Fruit fly (Drosophila melanogaster): Measurements from ENCODE around the gene MED30.

Gene MED30

DNA sequence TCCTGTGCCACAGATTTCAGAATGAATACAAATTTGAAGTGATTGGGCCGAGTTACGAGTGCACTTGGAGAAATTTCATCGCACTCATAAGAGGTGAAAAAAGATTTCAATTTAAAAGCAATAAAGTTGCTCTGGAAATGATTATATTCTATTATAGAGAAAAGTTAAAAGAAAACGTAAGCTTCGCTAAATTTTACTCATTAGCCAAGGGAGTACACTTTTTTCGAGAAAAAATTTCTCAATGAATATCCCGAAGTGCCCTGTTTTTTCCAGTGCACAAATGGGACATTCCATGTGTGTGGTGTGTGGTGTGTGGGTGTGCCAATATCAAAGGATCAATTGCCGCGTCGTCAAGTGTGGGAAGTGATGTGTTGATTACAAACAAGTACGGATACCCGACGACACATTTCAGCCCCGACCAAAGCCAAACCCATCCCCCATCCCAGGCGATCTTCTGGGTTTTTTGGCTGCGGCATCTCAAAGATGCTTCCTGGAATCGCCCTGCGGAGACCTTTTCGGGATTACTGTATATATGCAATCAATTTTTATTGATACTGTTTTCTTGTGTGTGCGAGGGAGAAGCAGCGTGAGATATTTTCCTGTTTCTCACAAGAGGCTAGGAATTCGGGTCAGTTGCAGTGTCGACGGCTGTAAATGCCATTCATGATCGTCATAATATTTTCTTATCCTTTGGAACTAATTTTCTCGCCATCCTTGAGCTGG lies 40.1 kb downstream of the MED30 start (continued):
- TF ChIP-seq CG2116 (GFP tag; optimal IDR thresholded peaks at IDR 0.05) (peak; percentile 44), trem (tag; optimal IDR thresholded peaks at IDR 0.05) (peak; percentile 68), ci (GFP tag; IDR thresholded peaks at IDR 0.05) (peak; percentile 65; the same call in 2 of the 3 replicates), ERR (GFP tag; optimal IDR thresholded peaks at IDR 0.05) (no peak), PHDP (tag; optimal IDR thresholded peaks at IDR 0.05) (peak; percentile 28), abd-A (tag; optimal IDR thresholded peaks at IDR 0.05) (no peak), tup (GFP tag; optimal IDR thresholded peaks at IDR 0.05) (peak; percentile 10), zen (tag; optimal IDR thresholded peaks at IDR 0.05) (peak; percentile 82), CG33213 (GFP tag; optimal IDR thresholded peaks at IDR 0.05) (peak; percentile 8), al (GFP tag; IDR thresholded peaks at IDR 0.05) (no peak), NfI (GFP tag; optimal IDR thresholded peaks at IDR 0.05) (no peak), gsb-n (tag; optimal IDR thresholded peaks at IDR 0.05) (peak; percentile 31), CG1529 (GFP tag; optimal IDR thresholded peaks at IDR 0.05) (no peak), Usf (GFP tag; optimal IDR thresholded peaks at IDR 0.05) (peak; percentile 13), grau (tag; optimal IDR thresholded peaks at IDR 0.05) (peak; percentile 56), Nf-YB (GFP tag; optimal IDR thresholded peaks at IDR 0.05) (peak; percentile 20), CG10209 (GFP tag; optimal IDR thresholded peaks at IDR 0.05) (peak; percentile 50), CG15696 (tag; optimal IDR thresholded peaks at IDR 0.05) (peak; percentile 88)

DNA sequence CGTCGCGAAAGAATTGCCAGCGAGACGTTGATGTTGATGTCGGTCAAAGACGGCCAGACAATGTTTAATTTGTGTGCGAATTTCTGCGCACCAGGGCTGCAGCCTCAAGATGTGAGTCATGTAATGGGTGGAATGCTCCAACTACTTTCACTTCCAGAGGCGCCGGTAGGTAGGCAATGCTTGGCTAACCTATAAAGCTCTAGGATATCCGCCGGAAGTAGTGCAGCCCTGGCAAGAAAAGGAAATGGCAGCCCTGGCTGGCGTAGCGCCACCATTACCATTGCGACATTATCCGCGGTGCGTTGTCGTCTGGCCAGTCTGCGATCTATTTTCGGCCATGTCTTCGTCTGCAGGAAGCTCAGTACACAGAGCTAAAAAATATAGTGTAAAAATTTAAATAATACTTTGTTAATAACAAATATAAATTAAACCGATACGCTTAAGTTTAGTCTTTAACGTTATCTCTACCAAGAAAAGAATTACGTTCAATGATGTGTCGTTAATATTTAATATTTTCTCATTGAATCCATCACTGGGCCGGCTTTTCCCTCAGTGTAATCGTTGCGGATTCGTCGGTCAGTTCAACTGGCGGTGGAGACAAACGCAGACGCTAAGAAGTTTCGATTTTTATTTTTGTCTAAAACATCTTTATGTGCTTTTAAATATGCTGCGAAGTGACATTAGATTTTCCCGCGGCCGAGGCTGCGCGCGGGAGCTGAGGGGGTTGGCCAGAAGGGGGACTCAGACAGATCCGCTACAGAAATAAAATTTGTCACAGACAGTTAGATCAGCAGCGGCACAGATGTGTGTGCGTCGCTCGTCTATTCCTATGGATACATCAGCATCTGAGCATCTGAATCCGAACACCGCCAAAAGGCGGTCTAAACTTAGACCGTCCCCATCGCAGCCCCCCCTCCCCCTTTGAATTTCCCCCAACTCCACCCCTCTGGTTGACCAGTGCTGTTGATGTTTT lies 42.0 kb downstream of the MED30 start:
- TF ChIP-seq CHES-1-like (GFP tag; optimal IDR thresholded peaks at IDR 0.05) (peak; percentile 39), dmrt99B (tag; optimal IDR thresholded peaks at IDR 0.05) (peak; percentile 68), CoRest (tag; optimal IDR thresholded peaks at IDR 0.05) (peak; percentile 74), dm (GFP tag; optimal IDR thresholded peaks at IDR 0.05) (peak; percentile 45), CG14667 (GFP tag; IDR thresholded peaks at IDR 0.05) (peak; percentile 63; the same call in 1 of the 2 replicates), HLH54F (GFP tag; optimal IDR thresholded peaks at IDR 0.05) (peak; percentile 63), NC2α (GFP tag; optimal IDR thresholded peaks at IDR 0.05) (peak; percentile 53), pum (GFP tag; optimal IDR thresholded peaks at IDR 0.05) (peak; percentile 42), CG6765 (GFP tag; optimal IDR thresholded peaks at IDR 0.05) (peak; percentile 68), toy (GFP tag; IDR thresholded peaks at IDR 0.05) (peak; percentile 53; the same call in 1 of the 2 replicates), CG5953 (GFP tag; IDR thresholded peaks at IDR 0.05) (peak; percentile 72), Sox100B (GFP tag; optimal IDR thresholded peaks at IDR 0.05) (peak; percentile 67), knrl (GFP tag; IDR thresholded peaks at IDR 0.05; ENCODE audit: partially characterized antibody) (no peak), CG3847 (GFP tag; IDR thresholded peaks at IDR 0.05) (peak; percentile 81), nom (GFP tag; optimal IDR thresholded peaks at IDR 0.05) (peak; percentile 8), ato (GFP tag; IDR thresholded peaks at IDR 0.05; ENCODE audit: partially characterized antibody) (no peak), aop (GFP tag; IDR thresholded peaks at IDR 0.05) (peak; percentile 38; the same call in 1 of the 2 replicates), sim (GFP tag; IDR thresholded peaks at IDR 0.05) (0 out of 2 replicates have a peak, but pooled peaks have one; percentile 31), gro (GFP tag; optimal IDR thresholded peaks at IDR 0.05) (no peak), caup (GFP tag; optimal IDR thresholded peaks at IDR 0.05; ENCODE audit: severe bottlenecking) (peak; percentile 81), Dp (GFP tag; optimal IDR thresholded peaks at IDR 0.05) (no peak), CG13287 (GFP tag; IDR thresholded peaks at IDR 0.05; ENCODE audit: partially characterized antibody) (no peak), Asciz (GFP tag; optimal IDR thresholded peaks at IDR 0.05) (peak; percentile 34), jumu (GFP tag; optimal IDR thresholded peaks at IDR 0.05) (peak; percentile 66), CG17186 (GFP tag; optimal IDR thresholded peaks at IDR 0.05) (peak; percentile 25), CG6813 (GFP tag; optimal IDR thresholded peaks at IDR 0.05) (peak; percentile 57), CG4360 (GFP tag; IDR thresholded peaks at IDR 0.05) (no peak), cas (GFP tag; IDR thresholded peaks at IDR 0.05) (peak; percentile 66; the same call in 1 of the 2 replicates)

Measured in whole organism, embryonic.